Worm (Caenorhabditis elegans): Measurements from ENCODE around the gene F53F1.2.

ce11 chrV:13360254-13360653 lies 46.4 kb upstream of the F53F1.2 start, which contains the start of gene F32H5.4:
- TF ChIP-seq B0019.2 (GFP tag; conservative IDR thresholded peaks at IDR 0.05): no peak
- TF ChIP-seq dpl-1 (GFP tag; optimal IDR thresholded peaks at IDR 0.05): no peak
- no peak for TF ChIP-seq K12H6.12 (tag; optimal IDR thresholded peaks at IDR 0.05)
- TF ChIP-seq mxl-1 (tag; optimal IDR thresholded peaks at IDR 0.05): no peak
- no peak for TF ChIP-seq ama-1 (optimal IDR thresholded peaks at IDR 0.05)
- TF ChIP-seq ama-1 (GFP tag; optimal IDR thresholded peaks at IDR 0.05): no peak
- TF ChIP-seq F49E8.2 (tag; optimal IDR thresholded peaks at IDR 0.05; ENCODE audit: insufficient read depth): no peak
- TF ChIP-seq F37B4.10 (GFP tag; IDR thresholded peaks at IDR 0.05): no peak
- TF ChIP-seq xnd-1 (tag; optimal IDR thresholded peaks at IDR 0.05): no peak
- TF ChIP-seq D2030.7 (GFP tag; IDR thresholded peaks at IDR 0.05): no peak
